Fruit fly (Drosophila melanogaster): Measurements from ENCODE around the gene DNAlig3.

The DNAlig3 gene

dm6 chr3R:12433764-12434163 is 32.1 kb upstream of the DNAlig3 start, which contains the start of the genes Aos1 and Srlp (continued):
- no peak for TF ChIP-seq CG3838 (GFP tag; optimal IDR thresholded peaks at IDR 0.05)
- TF ChIP-seq CG10462 (GFP tag; optimal IDR thresholded peaks at IDR 0.05), result no peak
- TF ChIP-seq stc (GFP tag; IDR thresholded peaks at IDR 0.05), result no peak
- TF ChIP-seq CG17802 (tag; optimal IDR thresholded peaks at IDR 0.05), result no peak
- TF ChIP-seq CG4404 (GFP tag; IDR thresholded peaks at IDR 0.05), result no peak
- peak; percentile 58 for TF ChIP-seq CG15601 (tag; optimal IDR thresholded peaks at IDR 0.05)
- peak; percentile 18 for TF ChIP-seq zfh2 (GFP tag; optimal IDR thresholded peaks at IDR 0.05)
- TF ChIP-seq Chrac-16 (GFP tag; optimal IDR thresholded peaks at IDR 0.05), result peak; percentile 38
- TF ChIP-seq kni (GFP tag; optimal IDR thresholded peaks at IDR 0.05), result no peak
- TF ChIP-seq Ets97D (GFP tag; optimal IDR thresholded peaks at IDR 0.05), result no peak
- no peak for TF ChIP-seq Ada2b (GFP tag; IDR thresholded peaks at IDR 0.05)
- no peak for TF ChIP-seq tup (GFP tag; optimal IDR thresholded peaks at IDR 0.05)
- no peak for TF ChIP-seq gcm (GFP tag; optimal IDR thresholded peaks at IDR 0.05)
- no peak for TF ChIP-seq CG10366 (GFP tag; IDR thresholded peaks at IDR 0.05)
- no peak for TF ChIP-seq sr (GFP tag; IDR thresholded peaks at IDR 0.05)
- TF ChIP-seq unpg (GFP tag; optimal IDR thresholded peaks at IDR 0.05), result peak; percentile 58
- no peak for TF ChIP-seq Awh (GFP tag; IDR thresholded peaks at IDR 0.05)
- no peak for TF ChIP-seq CG6854 (GFP tag; optimal IDR thresholded peaks at IDR 0.05)
- TF ChIP-seq crc (GFP tag; optimal IDR thresholded peaks at IDR 0.05), result no peak
- peak in 1 of 2 experiments; percentile 49 for TF ChIP-seq bsh (GFP tag; optimal IDR thresholded peaks at IDR 0.05)
- TF ChIP-seq CG10431 (GFP tag; optimal IDR thresholded peaks at IDR 0.05), result no peak
- no peak for TF ChIP-seq ranshi (GFP tag; IDR thresholded peaks at IDR 0.05)
- no peak for TF ChIP-seq CG4854 (GFP tag; optimal IDR thresholded peaks at IDR 0.05)
- no peak for TF ChIP-seq salm (tag; optimal IDR thresholded peaks at IDR 0.05)
- TF ChIP-seq bcd (GFP tag; optimal IDR thresholded peaks at IDR 0.05), result no peak
- no peak for TF ChIP-seq CG6765 (GFP tag; optimal IDR thresholded peaks at IDR 0.05)
- 0 out of 2 replicates have a peak, but pooled peaks have one; percentile 20 for TF ChIP-seq CG14667 (GFP tag; IDR thresholded peaks at IDR 0.05)
- no peak for TF ChIP-seq HLH4C (GFP tag; IDR thresholded peaks at IDR 0.05; ENCODE audit: partially characterized antibody)
- TF ChIP-seq CG43689 (GFP tag; IDR thresholded peaks at IDR 0.05), result no peak
- TF ChIP-seq cg (GFP tag; optimal IDR thresholded peaks at IDR 0.05), result no peak
- TF ChIP-seq CG1024 (GFP tag; IDR thresholded peaks at IDR 0.05), result no peak
- TF ChIP-seq pb (GFP tag; optimal IDR thresholded peaks at IDR 0.05), result no peak
- 0 out of 3 replicates have a peak, but pooled peaks have one; percentile 36 for TF ChIP-seq knrl (GFP tag; IDR thresholded peaks at IDR 0.05; ENCODE audit: partially characterized antibody)
- no peak for TF ChIP-seq nau (GFP tag; optimal IDR thresholded peaks at IDR 0.05)
- TF ChIP-seq CG16863 (GFP tag; optimal IDR thresholded peaks at IDR 0.05), result no peak
- no peak for TF ChIP-seq hth (optimal IDR thresholded peaks at IDR 0.05)
- TF ChIP-seq Myb (GFP tag; optimal IDR thresholded peaks at IDR 0.05), result no peak
- peak; percentile 40 for TF ChIP-seq CG7556 (GFP tag; optimal IDR thresholded peaks at IDR 0.05)
- no peak for TF ChIP-seq CG7745 (tag; optimal IDR thresholded peaks at IDR 0.05)
- TF ChIP-seq Vsx1 (GFP tag; optimal IDR thresholded peaks at IDR 0.05), result no peak
- no peak for TF ChIP-seq Bteb2 (GFP tag; optimal IDR thresholded peaks at IDR 0.05)
- TF ChIP-seq zen2 (GFP tag; IDR thresholded peaks at IDR 0.05; ENCODE audit: partially characterized antibody), result no peak
- TF ChIP-seq CG9797 (GFP tag; optimal IDR thresholded peaks at IDR 0.05), result peak; percentile 63
- no peak for TF ChIP-seq Asciz (GFP tag; optimal IDR thresholded peaks at IDR 0.05)
- TF ChIP-seq CG10565 (GFP tag; optimal IDR thresholded peaks at IDR 0.05), result no peak
- no peak for TF ChIP-seq ham (GFP tag; IDR thresholded peaks at IDR 0.05)
- TF ChIP-seq Hr39 (optimal IDR thresholded peaks at IDR 0.05), result no peak
- TF ChIP-seq Adf1 (GFP tag; IDR thresholded peaks at IDR 0.05), result no peak
- no peak for TF ChIP-seq CG7928 (GFP tag; optimal IDR thresholded peaks at IDR 0.05)
- no peak for TF ChIP-seq jing (GFP tag; optimal IDR thresholded peaks at IDR 0.05)
- TF ChIP-seq cad (GFP tag; optimal IDR thresholded peaks at IDR 0.05), result no peak
- TF ChIP-seq so (GFP tag; IDR thresholded peaks at IDR 0.05), result no peak
- TF ChIP-seq btn (GFP tag; optimal IDR thresholded peaks at IDR 0.05), result no peak

Data from whole organism, embryonic.